Worm (Caenorhabditis elegans) whole organism, late embryonic: Measurements from ENCODE around the gene osm-10.

Experiments used
- T23F11.4 ChIP-seq: fragments of 200-800 bp; sonication (Bioruptor generic); optimal IDR thresholded peaks from 2 replicates; lab custom pipeline; 2018; ENCODE audit warnings: mild to moderate bottlenecking, missing genetic modification characterization, missing compliant biosample characterization
- dmd-4 ChIP-seq: sonication (generic microtip); optimal IDR thresholded peaks from 2 replicates; lab custom pipeline; 2016; ENCODE audit warnings: borderline replicate concordance, missing genetic modification characterization, missing compliant biosample characterization
- elt-4 ChIP-seq: sonication (generic microtip); optimal IDR thresholded peaks from 2 replicates; lab custom pipeline; 2016; ENCODE audit warnings: missing genetic modification characterization, missing compliant biosample characterization
- ets-4 ChIP-seq: sonication (generic microtip); optimal IDR thresholded peaks from 2 replicates; lab custom pipeline; 2016; ENCODE audit warnings: missing genetic modification characterization, missing compliant biosample characterization
- fax-1 ChIP-seq: sonication (generic microtip); optimal IDR thresholded peaks from 2 replicates; lab custom pipeline; 2016; ENCODE audit warnings: missing genotype, missing genetic modification characterization, missing compliant biosample characterization
- fkh-10 ChIP-seq: fragments of 150-350 bp; optimal IDR thresholded peaks from 2 replicates; lab custom pipeline; 2014; ENCODE audit warnings: missing biosample characterization, missing genetic modification reagents, missing genetic modification characterization
- hlh-15 ChIP-seq: sonication (generic microtip); optimal IDR thresholded peaks from 2 replicates; lab custom pipeline; 2016; ENCODE audit warnings: missing genetic modification characterization, missing compliant biosample characterization
- nhr-11 ChIP-seq: fragments of 150-350 bp; optimal IDR thresholded peaks from 2 replicates; lab custom pipeline; 2014; ENCODE audit warnings: missing biosample characterization, missing genetic modification characterization
- pat-9 ChIP-seq: fragments of 200-800 bp; sonication (Bioruptor generic); optimal IDR thresholded peaks from 2 replicates; lab custom pipeline; 2018; ENCODE audit warnings: mild to moderate bottlenecking, missing genetic modification characterization, moderate library complexity, missing compliant biosample characterization
- pha-4 ChIP-seq: fragments of 150-350 bp; optimal IDR thresholded peaks from 2 replicates; lab custom pipeline; 2018; ENCODE audit warnings: missing biosample characterization, missing genetic modification reagents, missing genetic modification characterization

DNA sequence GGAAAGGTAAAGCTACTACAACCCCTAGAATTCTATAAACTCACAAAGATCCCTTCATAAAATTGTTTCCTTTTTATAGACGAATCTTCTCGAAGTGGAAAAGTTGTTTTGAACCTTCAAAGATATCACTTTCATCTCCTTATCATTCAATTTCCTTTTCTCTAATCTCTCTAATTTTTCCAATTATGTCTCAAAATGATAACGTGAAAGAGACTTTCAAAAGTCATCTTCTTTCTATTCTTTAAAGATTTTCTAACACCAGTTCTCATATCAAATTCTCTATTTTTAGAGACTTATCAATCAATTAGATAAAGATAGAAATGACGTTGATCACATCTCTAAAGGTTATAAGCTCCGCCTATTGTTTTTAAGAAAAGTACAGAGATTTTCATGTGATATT lies 43.6 kb upstream of the osm-10 start:
- no peak for TF ChIP-seq T23F11.4 (GFP tag; lab: Kevin White, UChicago)
- no peak for TF ChIP-seq nhr-11 (tag; lab: Kevin White, UChicago)
- TF ChIP-seq fax-1 (tag; lab: Kevin White, UChicago) = no peak
- TF ChIP-seq elt-4 (tag; lab: Kevin White, UChicago) = no peak
- no peak for TF ChIP-seq dmd-4 (tag; lab: Kevin White, UChicago)
- no peak for TF ChIP-seq fkh-10 (GFP tag; lab: Kevin White, UChicago)
- TF ChIP-seq hlh-15 (tag; lab: Kevin White, UChicago) = no peak
- TF ChIP-seq pat-9 = no peak
- TF ChIP-seq ets-4 (tag; lab: Kevin White, UChicago) = no peak
- no peak for TF ChIP-seq pha-4 (tag; lab: Kevin White, UChicago)
